Fruit fly (Drosophila melanogaster): ENCODE measurements around the gene Sras.

- TF ChIP-seq CG6854 (GFP tag; optimal IDR thresholded peaks at IDR 0.05) = no peak
- no peak for TF ChIP-seq CG1621 (tag; optimal IDR thresholded peaks at IDR 0.05)
- no peak for TF ChIP-seq OdsH (GFP tag; optimal IDR thresholded peaks at IDR 0.05)
- no peak for TF ChIP-seq Hr38 (GFP tag; optimal IDR thresholded peaks at IDR 0.05)
- no peak for TF ChIP-seq CG7368 (GFP tag; optimal IDR thresholded peaks at IDR 0.05)
- no peak for TF ChIP-seq Blimp-1 (GFP tag; optimal IDR thresholded peaks at IDR 0.05)
- no peak for TF ChIP-seq CG6808 (GFP tag; optimal IDR thresholded peaks at IDR 0.05)
- TF ChIP-seq CG6276 (GFP tag; optimal IDR thresholded peaks at IDR 0.05) = no peak
- no peak for TF ChIP-seq Lpt (GFP tag; optimal IDR thresholded peaks at IDR 0.05)
Measured at dm6 chr3L:5535659-5536058, 27.9 kb upstream of the Sras start, which contains the start of gene CG13285.
